Fruit fly (Drosophila melanogaster) whole organism, embryonic: ENCODE results near the gene path.

Experiments used
- CG12769 ChIP-seq: fragments of 200-800 bp; sonication (Bioruptor generic); optimal IDR thresholded peaks from 2 replicates; lab custom pipeline; 2019; ENCODE audit warnings: missing biosample characterization, mild to moderate bottlenecking, missing genetic modification characterization, moderate library complexity
- CG13894 ChIP-seq: fragments of 200-800 bp; sonication (Bioruptor generic); optimal IDR thresholded peaks from 3 replicates; lab custom pipeline; 2018; ENCODE audit warnings: missing biosample characterization, mild to moderate bottlenecking, missing genetic modification characterization, moderate library complexity
- CG15269 ChIP-seq: fragments of 200-800 bp; sonication (Bioruptor generic); optimal IDR thresholded peaks from 2 replicates; lab custom pipeline; 2018; ENCODE audit warnings: missing biosample characterization, mild to moderate bottlenecking, missing genetic modification characterization, moderate library complexity
- CG15479 ChIP-seq: fragments of 200-800 bp; sonication (Bioruptor generic); optimal IDR thresholded peaks from 3 replicates; lab custom pipeline; 2019; ENCODE audit warnings: missing biosample characterization, mild to moderate bottlenecking, missing genetic modification characterization, moderate library complexity
- CG15696 ChIP-seq: fragments of 200-800 bp; sonication (Bioruptor generic); optimal IDR thresholded peaks from 2 replicates; lab custom pipeline; 2019; ENCODE audit warnings: missing biosample characterization, mild to moderate bottlenecking, missing genetic modification characterization, moderate library complexity
- CG1647 ChIP-seq: fragments of 200-800 bp; sonication (Bioruptor generic); optimal IDR thresholded peaks from 3 replicates; lab custom pipeline; 2016; ENCODE audit warnings: missing biosample characterization, missing genetic modification characterization
- CG17385 ChIP-seq: fragments of 200-800 bp; sonication (Bioruptor generic); optimal IDR thresholded peaks from 3 replicates; lab custom pipeline; 2018; ENCODE audit warnings: missing biosample characterization, mild to moderate bottlenecking, missing genetic modification characterization
- CG18262 ChIP-seq: fragments of 200-800 bp; optimal IDR thresholded peaks from 3 replicates; lab custom pipeline; 2019; ENCODE audit warnings: missing biosample characterization, mild to moderate bottlenecking, missing genetic modification characterization, moderate library complexity
- CG3838 ChIP-seq: fragments of 200-800 bp; sonication (Bioruptor generic); optimal IDR thresholded peaks from 3 replicates; lab custom pipeline; 2016; ENCODE audit warnings: missing biosample characterization, missing genetic modification characterization
- CG4360 ChIP-seq: fragments of 200-800 bp; sonication (Bioruptor generic); IDR thresholded peaks from 2 replicates; pipeline ENCODE4 v1.3.6; 2022; ENCODE audit warnings: missing biosample characterization, missing genetic modification characterization
- CG6689 ChIP-seq: fragments of 200-800 bp; sonication (Bioruptor generic); IDR thresholded peaks from 2 replicates; pipeline ENCODE4 v1.3.6; 2022; ENCODE audit warnings: missing biosample characterization, missing genetic modification characterization
- CG7987 ChIP-seq: fragments of 200-800 bp; sonication (Bioruptor generic); optimal IDR thresholded peaks from 2 replicates; lab custom pipeline; 2018; ENCODE audit warnings: missing biosample characterization, mild to moderate bottlenecking, missing genetic modification characterization, moderate library complexity
- CG8281 ChIP-seq: fragments of 200-800 bp; sonication (Bioruptor generic); optimal IDR thresholded peaks from 2 replicates; lab custom pipeline; 2018; ENCODE audit warnings: missing biosample characterization, mild to moderate bottlenecking, missing genetic modification characterization, moderate library complexity
- CG8765 ChIP-seq: fragments of 200-800 bp; sonication (Bioruptor generic); IDR thresholded peaks from 2 replicates; pipeline ENCODE4 v1.3.6; 2022; ENCODE audit warnings: missing biosample characterization, missing genetic modification characterization
- HHEX ChIP-seq: fragments of 200-800 bp; sonication (Bioruptor generic); optimal IDR thresholded peaks from 3 replicates; lab custom pipeline; 2017; ENCODE audit warnings: missing biosample characterization, mild to moderate bottlenecking, missing genetic modification characterization, missing genetic modification reagents
- Hr39 ChIP-seq: fragments of >200 bp; optimal IDR thresholded peaks from 2 replicates; lab custom pipeline; 2017
- Med ChIP-seq: fragments of 200-800 bp; sonication (Bioruptor generic); peaks from one replicate; lab custom pipeline; 2016; ENCODE audit warnings: missing biosample characterization, missing genetic modification characterization, mild to moderate bottlenecking, inconsistent platforms, moderate library complexity
- Mrtf ChIP-seq: fragments of 200-800 bp; sonication (Bioruptor generic); IDR thresholded peaks from 3 replicates; pipeline ENCODE4 v1.3.6; 2022; ENCODE audit warnings: missing biosample characterization, missing genetic modification characterization
- Ravus ChIP-seq: fragments of 200-800 bp; sonication (Bioruptor generic); IDR thresholded peaks from 2 replicates; pipeline ENCODE4 v1.3.6; 2022; ENCODE audit warnings: missing biosample characterization, missing genetic modification characterization
- bab2 ChIP-seq: fragments of 200-800 bp; sonication (Bioruptor generic); optimal IDR thresholded peaks from 2 replicates; lab custom pipeline; 2016; ENCODE audit warnings: missing biosample characterization, missing genetic modification characterization
- bsh ChIP-seq, 2 experiments: fragments of 200-800 bp; sonication (Bioruptor generic); optimal IDR thresholded peaks; 2 replicates each; lab custom pipeline; 2017 to 2018; ENCODE audit warnings: mild to moderate bottlenecking in 2 of 2, missing biosample characterization in 2 of 2, missing genetic modification characterization in 2 of 2, moderate library complexity in 1 of 2
- btn ChIP-seq: fragments of 200-800 bp; sonication (Bioruptor generic); optimal IDR thresholded peaks from 2 replicates; lab custom pipeline; 2016; ENCODE audit warnings: missing biosample characterization, missing genetic modification characterization
- caup ChIP-seq: fragments of 200-800 bp; sonication (Bioruptor generic); optimal IDR thresholded peaks from 3 replicates; lab custom pipeline; 2017; ENCODE audit warnings: missing biosample characterization, mild to moderate bottlenecking, missing genetic modification characterization, moderate library complexity; ENCODE audit not compliant: severe bottlenecking
- cg ChIP-seq: fragments of 200-800 bp; sonication (Bioruptor generic); optimal IDR thresholded peaks from 3 replicates; lab custom pipeline; 2019; ENCODE audit warnings: missing biosample characterization, mild to moderate bottlenecking, missing genetic modification characterization, moderate library complexity
- chinmo ChIP-seq: fragments of 200-800 bp; sonication (Bioruptor generic); IDR thresholded peaks from 4 replicates; pipeline ENCODE4 v1.3.6; 2022; ENCODE audit warnings: missing biosample characterization, missing genetic modification characterization; ENCODE audit not compliant: partially characterized antibody
- crp ChIP-seq, 2 experiments: fragments of 200-800 bp; sonication (Bioruptor generic); optimal IDR thresholded peaks; 2 replicates in 1 of 2; 3 replicates in 1 of 2; lab custom pipeline; 2017; ENCODE audit warnings: missing biosample characterization in 2 of 2, missing genetic modification characterization in 2 of 2, mild to moderate bottlenecking in 1 of 2, moderate library complexity in 1 of 2
- dan ChIP-seq: fragments of 200-800 bp; sonication (Bioruptor generic); IDR thresholded peaks from 2 replicates; pipeline ENCODE4 v1.3.6; 2022; ENCODE audit warnings: missing biosample characterization, missing genetic modification characterization
- dmrt11E ChIP-seq: fragments of 200-800 bp; sonication (Bioruptor generic); optimal IDR thresholded peaks from 3 replicates; lab custom pipeline; 2018; ENCODE audit warnings: missing biosample characterization, mild to moderate bottlenecking, missing genetic modification characterization, moderate library complexity
- hkb ChIP-seq, 2 experiments: fragments of 200-800 bp in 1 of 2; fragments of >200 bp in 1 of 2; sonication (Bioruptor generic) in 1 of 2; IDR thresholded peaks in 1 of 2; optimal IDR thresholded peaks in 1 of 2; 2 replicates each; pipeline versions ENCODE4 v1.3.6 to Lab custom; 2017 to 2022; ENCODE audit warnings: missing biosample characterization in 1 of 2, missing genetic modification characterization in 1 of 2
- inv ChIP-seq: fragments of 200-800 bp; sonication (Bioruptor generic); IDR thresholded peaks from 2 replicates; pipeline ENCODE4 v1.3.6; 2022; ENCODE audit warnings: missing biosample characterization, missing genetic modification characterization; ENCODE audit not compliant: partially characterized antibody
- jigr1 ChIP-seq: fragments of 200-800 bp; sonication (Bioruptor generic); IDR thresholded peaks from 3 replicates; pipeline ENCODE4 v1.3.6; 2022; ENCODE audit warnings: missing biosample characterization, missing genetic modification characterization
- klu ChIP-seq: fragments of 200-800 bp; sonication (Bioruptor generic); IDR thresholded peaks from 2 replicates; pipeline ENCODE4 v1.3.6; 2022; ENCODE audit warnings: missing biosample characterization, missing genetic modification characterization
- nerfin-2 ChIP-seq: fragments of 200-800 bp; sonication (Bioruptor generic); IDR thresholded peaks from 2 replicates; pipeline ENCODE4 v1.3.6; 2022; ENCODE audit warnings: missing biosample characterization, missing genetic modification characterization; ENCODE audit not compliant: partially characterized antibody
- nmo ChIP-seq: fragments of 200-800 bp; sonication (Bioruptor generic); optimal IDR thresholded peaks from 2 replicates; lab custom pipeline; 2018; ENCODE audit warnings: missing biosample characterization, mild to moderate bottlenecking, missing genetic modification characterization, moderate library complexity
- org-1 ChIP-seq: fragments of 200-800 bp; sonication (Bioruptor generic); optimal IDR thresholded peaks from 2 replicates; lab custom pipeline; 2017; ENCODE audit warnings: missing biosample characterization, missing genetic modification characterization
- pnt ChIP-seq: fragments of 200-800 bp; sonication (Bioruptor generic); optimal IDR thresholded peaks from 3 replicates; lab custom pipeline; 2016; ENCODE audit warnings: missing biosample characterization, missing genetic modification characterization
- pros ChIP-seq: fragments of 200-800 bp; sonication (Bioruptor generic); optimal IDR thresholded peaks from 3 replicates; lab custom pipeline; 2019; ENCODE audit warnings: missing biosample characterization, mild to moderate bottlenecking, missing genetic modification characterization, moderate library complexity
- shn ChIP-seq: fragments of 200-800 bp; sonication (Bioruptor generic); optimal IDR thresholded peaks from 3 replicates; lab custom pipeline; 2016; ENCODE audit warnings: missing biosample characterization, missing genetic modification characterization
- tap ChIP-seq: fragments of 200-800 bp; optimal IDR thresholded peaks from 3 replicates; lab custom pipeline; 2019; ENCODE audit warnings: missing biosample characterization, mild to moderate bottlenecking, missing genetic modification characterization, moderate library complexity
- tx ChIP-seq: fragments of 200-800 bp; sonication (Bioruptor generic); optimal IDR thresholded peaks from 2 replicates; lab custom pipeline; 2016; ENCODE audit warnings: missing biosample characterization, missing genetic modification characterization
- usp ChIP-seq: fragments of >200 bp; optimal IDR thresholded peaks from 2 replicates; lab custom pipeline; 2017; ENCODE audit warnings: missing biosample characterization, missing genetic modification characterization

path gene

dm6 chr3L:9548800-9549199, 43.7 kb upstream of the path start:
- TF ChIP-seq CG6689 (GFP tag; lab: Robert Waterston, UW) (no peak), HHEX (no peak), CG1647 (GFP tag; lab: Kevin White, UChicago) (no peak), jigr1 (GFP tag; lab: Robert Waterston, UW) (no peak), Med (GFP tag; lab: Kevin White, UChicago) (peak; percentile 34), nerfin-2 (GFP tag; lab: Robert Waterston, UW) (no peak), pnt (GFP tag; lab: Kevin White, UChicago) (no peak), crp (GFP tag; optimal IDR thresholded peaks at IDR 0.05; lab: Kevin White, UChicago) (no peak), bab2 (GFP tag; lab: Kevin White, UChicago) (no peak), CG7987 (GFP tag; lab: Kevin White, UChicago) (no peak), CG15479 (GFP tag; lab: Kevin White, UChicago) (no peak), CG15696 (no peak), shn (GFP tag; lab: Kevin White, UChicago) (no peak), CG13894 (no peak), pros (GFP tag; lab: Kevin White, UChicago) (no peak), inv (GFP tag; lab: Robert Waterston, UW) (no peak), klu (GFP tag; lab: Robert Waterston, UW) (no peak), Ravus (no peak), CG15269 (tag; lab: Kevin White, UChicago) (no peak), org-1 (GFP tag; lab: Kevin White, UChicago) (no peak), dmrt11E (no peak), CG12769 (tag; lab: Kevin White, UChicago) (peak; percentile 53), Hr39 (lab: Kevin White, UChicago) (no peak), btn (GFP tag; lab: Kevin White, UChicago) (no peak), CG8765 (GFP tag; lab: Robert Waterston, UW) (no peak), tap (tag; lab: Kevin White, UChicago) (no peak), CG8281 (no peak), dan (GFP tag; lab: Robert Waterston, UW) (no peak), CG18262 (tag; lab: Kevin White, UChicago) (no peak), nmo (GFP tag; lab: Kevin White, UChicago) (no peak), CG17385 (GFP tag; lab: Kevin White, UChicago) (peak; percentile 26), chinmo (GFP tag; lab: Robert Waterston, UW) (0 out of 4 replicates have a peak, but pooled peaks have one; percentile 61), tx (GFP tag; lab: Kevin White, UChicago) (no peak), bsh (GFP tag; optimal IDR thresholded peaks at IDR 0.05; lab: Kevin White, UChicago) (no peak), usp (GFP tag; lab: Kevin White, UChicago) (no peak), CG4360 (GFP tag; lab: Robert Waterston, UW) (no peak), Mrtf (no peak), hkb (optimal IDR thresholded peaks at IDR 0.05; lab: Kevin White, UChicago) (no peak), hkb (GFP tag; IDR thresholded peaks at IDR 0.05; lab: Robert Waterston, UW) (no peak), cg (GFP tag; lab: Kevin White, UChicago) (peak; percentile 31), CG3838 (GFP tag; lab: Kevin White, UChicago) (no peak), caup (GFP tag; lab: Kevin White, UChicago) (no peak)
- TF ChIP-seq, all 482 proteins: peak for 5
